Worm (Caenorhabditis elegans) whole organism, late embryonic: ENCODE data around the gene tbc-1.
A peak's percentile ranks its signal among the peaks of the same experiment; 100 is the strongest.

Experiments used
- C08G9.2 ChIP-seq: sonication (generic microtip); optimal IDR thresholded peaks from 2 replicates; lab custom pipeline; 2016; ENCODE audit warnings: mild to moderate bottlenecking, missing genetic modification characterization, moderate library complexity, missing compliant biosample characterization
- F13H6.1 ChIP-seq: sonication (generic microtip); optimal IDR thresholded peaks from 2 replicates; lab custom pipeline; 2016; ENCODE audit warnings: missing genetic modification characterization, missing compliant biosample characterization
- K09A11.1 ChIP-seq: sonication (generic microtip); optimal IDR thresholded peaks from 2 replicates; lab custom pipeline; 2017; ENCODE audit warnings: antibody characterized with exemption, mild to moderate bottlenecking, missing genetic modification characterization, missing compliant biosample characterization; ENCODE audit not compliant: insufficient read depth
- T23F11.4 ChIP-seq: fragments of 200-800 bp; sonication (Bioruptor generic); optimal IDR thresholded peaks from 2 replicates; lab custom pipeline; 2018; ENCODE audit warnings: mild to moderate bottlenecking, missing genetic modification characterization, missing compliant biosample characterization
- ahr-1 ChIP-seq: sonication (generic microtip); optimal IDR thresholded peaks from 2 replicates; lab custom pipeline; 2016; ENCODE audit warnings: missing genetic modification characterization, missing compliant biosample characterization
- ceh-14 ChIP-seq: sonication (generic microtip); optimal IDR thresholded peaks from 2 replicates; lab custom pipeline; 2016; ENCODE audit warnings: missing genotype, missing genetic modification characterization, missing compliant biosample characterization
- ceh-24 ChIP-seq: sonication (generic microtip); optimal IDR thresholded peaks from 2 replicates; lab custom pipeline; 2016; ENCODE audit warnings: mild to moderate bottlenecking, missing genetic modification characterization, missing compliant biosample characterization
- ceh-9 ChIP-seq: sonication (generic microtip); optimal IDR thresholded peaks from 2 replicates; lab custom pipeline; 2016; ENCODE audit warnings: mild to moderate bottlenecking, missing genetic modification characterization, inconsistent platforms, missing compliant biosample characterization
- elt-2 ChIP-seq: sonication (generic microtip); optimal IDR thresholded peaks from 2 replicates; lab custom pipeline; 2016; ENCODE audit warnings: missing genetic modification reagents, missing genetic modification characterization, missing compliant biosample characterization
- elt-4 ChIP-seq: sonication (generic microtip); optimal IDR thresholded peaks from 2 replicates; lab custom pipeline; 2016; ENCODE audit warnings: missing genetic modification characterization, missing compliant biosample characterization
- ets-4 ChIP-seq: sonication (generic microtip); optimal IDR thresholded peaks from 2 replicates; lab custom pipeline; 2016; ENCODE audit warnings: missing genetic modification characterization, missing compliant biosample characterization
- eyg-1 ChIP-seq: sonication (generic microtip); optimal IDR thresholded peaks from 2 replicates; lab custom pipeline; 2016; ENCODE audit warnings: missing genotype, missing genetic modification characterization, missing compliant biosample characterization
- fkh-10 ChIP-seq: fragments of 150-350 bp; optimal IDR thresholded peaks from 2 replicates; lab custom pipeline; 2014; ENCODE audit warnings: missing biosample characterization, missing genetic modification reagents, missing genetic modification characterization
- gmeb-2 ChIP-seq: sonication (generic microtip); optimal IDR thresholded peaks from 2 replicates; lab custom pipeline; 2016; ENCODE audit warnings: missing genetic modification characterization, inconsistent platforms, missing compliant biosample characterization
- hlh-13 ChIP-seq: fragments of 200-800 bp; sonication (Bioruptor generic); optimal IDR thresholded peaks from 2 replicates; lab custom pipeline; 2018; ENCODE audit warnings: mild to moderate bottlenecking, missing genetic modification characterization, missing compliant biosample characterization
- hlh-15 ChIP-seq: sonication (generic microtip); optimal IDR thresholded peaks from 2 replicates; lab custom pipeline; 2016; ENCODE audit warnings: missing genetic modification characterization, missing compliant biosample characterization
- hlh-30 ChIP-seq: sonication (generic microtip); optimal IDR thresholded peaks from 2 replicates; lab custom pipeline; 2017; ENCODE audit warnings: antibody characterized with exemption, missing genetic modification characterization, missing compliant biosample characterization; ENCODE audit not compliant: insufficient read depth
- nfya-1 ChIP-seq: sonication (generic microtip); optimal IDR thresholded peaks from 2 replicates; lab custom pipeline; 2017; ENCODE audit warnings: missing genetic modification characterization, mild to moderate bottlenecking, missing compliant biosample characterization, antibody characterized with exemption, moderate library complexity
- nhr-232 ChIP-seq: sonication (generic microtip); optimal IDR thresholded peaks from 2 replicates; lab custom pipeline; 2016; ENCODE audit warnings: missing genetic modification characterization, missing compliant biosample characterization
- odd-2 ChIP-seq: sonication (generic microtip); optimal IDR thresholded peaks from 2 replicates; lab custom pipeline; 2017; ENCODE audit warnings: antibody characterized with exemption, mild to moderate bottlenecking, missing genetic modification characterization, missing compliant biosample characterization
- pax-1 ChIP-seq: fragments of 150-350 bp; optimal IDR thresholded peaks from 2 replicates; lab custom pipeline; 2014; ENCODE audit warnings: missing biosample characterization, missing genetic modification characterization
- pha-2 ChIP-seq: sonication (generic microtip); optimal IDR thresholded peaks from 2 replicates; lab custom pipeline; 2017; ENCODE audit warnings: mild to moderate bottlenecking, missing genetic modification characterization, missing compliant biosample characterization
- pha-4 ChIP-seq: fragments of 150-350 bp; optimal IDR thresholded peaks from 2 replicates; lab custom pipeline; 2018; ENCODE audit warnings: missing biosample characterization, missing genetic modification reagents, missing genetic modification characterization
- pqm-1 ChIP-seq: sonication (generic microtip); optimal IDR thresholded peaks from 2 replicates; lab custom pipeline; 2016; ENCODE audit warnings: missing genetic modification characterization, missing compliant biosample characterization
- pros-1 ChIP-seq: fragments of 150-350 bp; optimal IDR thresholded peaks from 2 replicates; lab custom pipeline; 2014; ENCODE audit warnings: missing biosample characterization, missing genetic modification reagents, missing genetic modification characterization
- rnt-1 ChIP-seq: sonication (generic microtip); optimal IDR thresholded peaks from 2 replicates; lab custom pipeline; 2016; ENCODE audit warnings: missing genetic modification characterization, missing compliant biosample characterization
- sdc-2 ChIP-seq: sonication (generic microtip); optimal IDR thresholded peaks from 2 replicates; lab custom pipeline; 2016; ENCODE audit warnings: missing genotype, missing genetic modification characterization, missing compliant biosample characterization
- sox-2 ChIP-seq: fragments of 200-800 bp; sonication (Bioruptor generic); IDR thresholded peaks from 2 replicates; pipeline ENCODE4 v1.3.6; 2022; ENCODE audit warnings: missing genetic modification reagents, missing genetic modification characterization, missing compliant biosample characterization
- sox-4 ChIP-seq: sonication (generic microtip); optimal IDR thresholded peaks from 2 replicates; lab custom pipeline; 2017; ENCODE audit warnings: mild to moderate bottlenecking, missing genetic modification characterization, inconsistent platforms, missing compliant biosample characterization
- syd-9 ChIP-seq: sonication (generic microtip); optimal IDR thresholded peaks from 2 replicates; lab custom pipeline; 2016; ENCODE audit warnings: mild to moderate bottlenecking, missing genetic modification characterization, moderate library complexity, missing compliant biosample characterization
- tbx-2 ChIP-seq: sonication (generic microtip); optimal IDR thresholded peaks from 2 replicates; lab custom pipeline; 2016; ENCODE audit warnings: missing genetic modification characterization, missing compliant biosample characterization
- tbx-7 ChIP-seq: sonication (generic microtip); optimal IDR thresholded peaks from 2 replicates; lab custom pipeline; 2016; ENCODE audit warnings: missing genotype, missing genetic modification characterization, missing compliant biosample characterization
- unc-3 ChIP-seq, 2 experiments: fragments of 200-800 bp in 1 of 2; sonication (Bioruptor generic) in 1 of 2; sonication (generic microtip) in 1 of 2; conservative IDR thresholded peaks in 1 of 2; optimal IDR thresholded peaks in 1 of 2; 2 replicates each; pipeline versions ENCODE4 v1.3.6 to Lab custom; 2016 to 2022; ENCODE audit warnings: missing compliant biosample characterization in 2 of 2, missing genetic modification characterization in 2 of 2, missing genetic modification reagents in 1 of 2
- unc-42 ChIP-seq: sonication (generic microtip); optimal IDR thresholded peaks from 2 replicates; lab custom pipeline; 2016; ENCODE audit warnings: missing genotype, missing genetic modification characterization, missing compliant biosample characterization
- unc-55 ChIP-seq: sonication (generic microtip); optimal IDR thresholded peaks from 2 replicates; lab custom pipeline; 2017; ENCODE audit warnings: missing biosample characterization, missing genetic modification reagents, missing genetic modification characterization
- ztf-16 ChIP-seq: sonication (generic microtip); optimal IDR thresholded peaks from 2 replicates; lab custom pipeline; 2017; ENCODE audit warnings: missing genetic modification characterization, missing compliant biosample characterization

The tbc-1 gene

ce11 chrX:14975467-14976167, 5.1 kb downstream of the tbc-1 start, which contains the start of gene F20D1.3 (continued):
- peak; percentile 25 for TF ChIP-seq nfya-1
- no peak for TF ChIP-seq gmeb-2 (tag; lab: Kevin White, UChicago)
- TF ChIP-seq sox-2 (GFP tag; lab: Robert Waterston, UW), result no peak
- no peak for TF ChIP-seq odd-2 (tag; lab: Kevin White, UChicago)
- no peak for TF ChIP-seq eyg-1 (tag; lab: Kevin White, UChicago)
- TF ChIP-seq ahr-1, result no peak
- TF ChIP-seq ztf-16, result no peak
- no peak for TF ChIP-seq rnt-1 (tag; lab: Kevin White, UChicago)
- TF ChIP-seq pqm-1 (tag; lab: Kevin White, UChicago), result no peak
- TF ChIP-seq fkh-10 (GFP tag; lab: Kevin White, UChicago), result no peak
- TF ChIP-seq pros-1 (tag; lab: Kevin White, UChicago), result no peak
- no peak for TF ChIP-seq pax-1 (tag; lab: Kevin White, UChicago)
- TF ChIP-seq pha-2 (tag; lab: Kevin White, UChicago), result no peak
- peak; percentile 61 for TF ChIP-seq unc-55 (GFP tag; lab: Kevin White, UChicago)
- TF ChIP-seq hlh-30, result no peak
- no peak for TF ChIP-seq hlh-15 (tag; lab: Kevin White, UChicago)
- TF ChIP-seq elt-4 (tag; lab: Kevin White, UChicago), result no peak
- TF ChIP-seq sox-4 (tag; lab: Kevin White, UChicago), result no peak
- TF ChIP-seq F13H6.1, result no peak
- peak; percentile 53 for TF ChIP-seq tbx-2 (tag; lab: Kevin White, UChicago)
- TF ChIP-seq ceh-14 (tag; lab: Kevin White, UChicago), result no peak
- no peak for TF ChIP-seq ceh-24 (tag; lab: Kevin White, UChicago)
- TF ChIP-seq C08G9.2 (tag; lab: Kevin White, UChicago), result no peak
- no peak for TF ChIP-seq elt-2 (tag; lab: Kevin White, UChicago)
- no peak for TF ChIP-seq pha-4
- peak; percentile 84 for TF ChIP-seq unc-42
- TF ChIP-seq ceh-9 (tag; lab: Kevin White, UChicago), result no peak
- no peak for TF ChIP-seq tbx-7 (tag; lab: Kevin White, UChicago)
- no peak for TF ChIP-seq T23F11.4 (GFP tag; lab: Kevin White, UChicago)
- TF ChIP-seq K09A11.1 (tag; lab: Kevin White, UChicago), result no peak
- TF ChIP-seq syd-9 (tag; lab: Kevin White, UChicago), result no peak
- no peak for TF ChIP-seq unc-3 (GFP tag; conservative IDR thresholded peaks at IDR 0.05; lab: Robert Waterston, UW)
- no peak for TF ChIP-seq unc-3 (tag; optimal IDR thresholded peaks at IDR 0.05; lab: Kevin White, UChicago)
- no peak for TF ChIP-seq ets-4 (tag; lab: Kevin White, UChicago)
- TF ChIP-seq sdc-2 (tag; lab: Kevin White, UChicago), result no peak
- no peak for TF ChIP-seq nhr-232 (tag; lab: Kevin White, UChicago)

ce11 chrX:14976840-14977534, 6.4 kb downstream of the tbc-1 start:
- TF ChIP-seq hlh-13, result no peak
- peak; percentile 81 for TF ChIP-seq unc-42

ce11 chrX:14978756-14979155, 8.2 kb downstream of the tbc-1 start:
- peak; percentile 3 for TF ChIP-seq nfya-1
- TF ChIP-seq F13H6.1, result no peak
